Fruit fly (Drosophila melanogaster) whole organism, embryonic: Measurements from ENCODE around the gene CG8135.

Experiments
- B-H2 ChIP-seq: fragments of 200-800 bp; sonication (Bioruptor generic); optimal IDR thresholded peaks from 2 replicates; lab custom pipeline; 2018; ENCODE audit warnings: missing biosample characterization, mild to moderate bottlenecking, missing genetic modification characterization
- Bdp1 ChIP-seq: fragments of 200-800 bp; sonication (Bioruptor generic); optimal IDR thresholded peaks from 3 replicates; lab custom pipeline; 2016; ENCODE audit warnings: missing biosample characterization, missing genetic modification characterization
- CG11398 ChIP-seq: fragments of 200-800 bp; sonication (Bioruptor generic); optimal IDR thresholded peaks from 2 replicates; lab custom pipeline; 2016; ENCODE audit warnings: missing biosample characterization, missing genetic modification characterization
- CG11504 ChIP-seq: fragments of 200-800 bp; sonication (Bioruptor generic); optimal IDR thresholded peaks from 3 replicates; lab custom pipeline; 2019; ENCODE audit warnings: missing biosample characterization, mild to moderate bottlenecking, missing genetic modification characterization, moderate library complexity
- CG11723 ChIP-seq: fragments of 200-800 bp; sonication (Bioruptor generic); optimal IDR thresholded peaks from 2 replicates; lab custom pipeline; 2017; ENCODE audit warnings: missing biosample characterization, mild to moderate bottlenecking, missing genetic modification characterization
- CG12071 ChIP-seq: fragments of 200-800 bp; sonication (Bioruptor generic); optimal IDR thresholded peaks from 3 replicates; lab custom pipeline; 2018; ENCODE audit warnings: missing biosample characterization, mild to moderate bottlenecking, missing genetic modification characterization
- CG13624 ChIP-seq: fragments of 200-800 bp; sonication (Bioruptor generic); optimal IDR thresholded peaks from 2 replicates; lab custom pipeline; 2016; ENCODE audit warnings: missing biosample characterization, missing genetic modification characterization
- CG14014 ChIP-seq: fragments of 200-800 bp; sonication (Bioruptor generic); IDR thresholded peaks from 2 replicates; pipeline ENCODE4 v1.3.6; 2022; ENCODE audit warnings: missing biosample characterization, missing genetic modification characterization
- CG1792 ChIP-seq: fragments of 200-800 bp; sonication (Bioruptor generic); optimal IDR thresholded peaks from 2 replicates; lab custom pipeline; 2016; ENCODE audit warnings: missing biosample characterization, missing genetic modification characterization
- CG18599 ChIP-seq: fragments of 200-800 bp; sonication (Bioruptor generic); optimal IDR thresholded peaks from 3 replicates; lab custom pipeline; 2017; ENCODE audit warnings: missing biosample characterization, missing genetic modification characterization, mild to moderate bottlenecking, moderate library complexity, missing genetic modification reagents
- CG34376 ChIP-seq: fragments of 200-800 bp; sonication (Bioruptor generic); optimal IDR thresholded peaks from 2 replicates; lab custom pipeline; 2018; ENCODE audit warnings: missing biosample characterization, mild to moderate bottlenecking, missing genetic modification characterization
- CG7987 ChIP-seq: fragments of 200-800 bp; sonication (Bioruptor generic); optimal IDR thresholded peaks from 2 replicates; lab custom pipeline; 2018; ENCODE audit warnings: missing biosample characterization, mild to moderate bottlenecking, missing genetic modification characterization, moderate library complexity
- CG8089 ChIP-seq: fragments of 200-800 bp; sonication (Bioruptor generic); optimal IDR thresholded peaks from 3 replicates; lab custom pipeline; 2016; ENCODE audit warnings: missing biosample characterization, missing genetic modification characterization
- CG9437 ChIP-seq: fragments of 200-800 bp; sonication (Bioruptor generic); optimal IDR thresholded peaks from 2 replicates; lab custom pipeline; 2018; ENCODE audit warnings: missing biosample characterization, mild to moderate bottlenecking, missing genetic modification characterization
- CTCF ChIP-seq: fragments of 200-800 bp; sonication (Bioruptor generic); optimal IDR thresholded peaks from 2 replicates; lab custom pipeline; 2017; ENCODE audit warnings: missing biosample characterization, mild to moderate bottlenecking, missing genetic modification characterization, moderate library complexity
- Chrac-16 ChIP-seq: fragments of 200-800 bp; sonication (Bioruptor generic); optimal IDR thresholded peaks from 3 replicates; lab custom pipeline; 2016; ENCODE audit warnings: missing biosample characterization, missing genetic modification characterization
- CkIIα-i1 ChIP-seq: fragments of 200-800 bp; sonication (Bioruptor generic); IDR thresholded peaks from 2 replicates; pipeline ENCODE4 v1.3.6; 2022; ENCODE audit warnings: missing biosample characterization, missing genetic modification characterization
- ERR ChIP-seq: fragments of 200-800 bp; sonication (Bioruptor generic); optimal IDR thresholded peaks from 2 replicates; lab custom pipeline; 2016; ENCODE audit warnings: missing biosample characterization, missing genetic modification characterization
- Elba2 ChIP-seq: fragments of 200-800 bp; sonication (Bioruptor generic); optimal IDR thresholded peaks from 3 replicates; lab custom pipeline; 2016; ENCODE audit warnings: missing biosample characterization, missing genetic modification characterization
- GATAe ChIP-seq: fragments of 200-800 bp; sonication (Bioruptor generic); conservative IDR thresholded peaks from 2 replicates; pipeline ENCODE4 v1.3.6; 2022; ENCODE audit warnings: missing biosample characterization, missing genetic modification characterization
- HHEX ChIP-seq: fragments of 200-800 bp; sonication (Bioruptor generic); optimal IDR thresholded peaks from 3 replicates; lab custom pipeline; 2017; ENCODE audit warnings: missing biosample characterization, mild to moderate bottlenecking, missing genetic modification characterization, missing genetic modification reagents
- Hey ChIP-seq: fragments of 200-800 bp; sonication (Bioruptor generic); optimal IDR thresholded peaks from 3 replicates; lab custom pipeline; 2018; ENCODE audit warnings: missing biosample characterization, mild to moderate bottlenecking, missing genetic modification characterization
- Lhr ChIP-seq: fragments of 200-800 bp; sonication (Bioruptor generic); optimal IDR thresholded peaks from 3 replicates; lab custom pipeline; 2017; ENCODE audit warnings: mild to moderate bottlenecking, missing biosample characterization, missing genetic modification reagents, missing genetic modification characterization
- MBD-R2 ChIP-seq: fragments of 200-800 bp; sonication (Bioruptor generic); IDR thresholded peaks from 2 replicates; pipeline ENCODE4 v1.3.6; 2022; ENCODE audit warnings: missing biosample characterization, missing genetic modification characterization
- NC2β ChIP-seq: fragments of 200-800 bp; sonication (Bioruptor generic); optimal IDR thresholded peaks from 2 replicates; lab custom pipeline; 2016; ENCODE audit warnings: missing biosample characterization, missing genetic modification characterization
- NK7.1 ChIP-seq: fragments of 200-800 bp; sonication (Bioruptor generic); optimal IDR thresholded peaks from 3 replicates; lab custom pipeline; 2016; ENCODE audit warnings: missing biosample characterization, missing genetic modification characterization
- Taf1 ChIP-seq: fragments of 200-800 bp; sonication (Bioruptor generic); IDR thresholded peaks from 2 replicates; pipeline ENCODE4 v1.3.6; 2022; ENCODE audit warnings: missing biosample characterization, missing genetic modification characterization
- Xbp1 ChIP-seq: fragments of 200-800 bp; sonication (Bioruptor generic); optimal IDR thresholded peaks from 3 replicates; lab custom pipeline; 2016; ENCODE audit warnings: missing biosample characterization, mild to moderate bottlenecking, missing genetic modification characterization
- YL-1 ChIP-seq: fragments of 200-800 bp; sonication (Bioruptor generic); optimal IDR thresholded peaks from 3 replicates; lab custom pipeline; 2017; ENCODE audit warnings: missing biosample characterization, mild to moderate bottlenecking, missing genetic modification characterization
- ara ChIP-seq: fragments of 200-800 bp; sonication (Bioruptor generic); IDR thresholded peaks from 2 replicates; pipeline ENCODE4 v1.3.6; 2022; ENCODE audit warnings: missing biosample characterization, missing genetic modification characterization
- ash1 ChIP-seq: fragments of 200-800 bp; sonication (Bioruptor generic); optimal IDR thresholded peaks from 2 replicates; lab custom pipeline; 2018; ENCODE audit warnings: missing biosample characterization, mild to moderate bottlenecking, missing genetic modification characterization
- bowl ChIP-seq: fragments of 200-800 bp; sonication (Bioruptor generic); IDR thresholded peaks from 2 replicates; pipeline ENCODE4 v1.3.6; 2022; ENCODE audit warnings: missing biosample characterization, missing genetic modification characterization
- bsh ChIP-seq, 2 experiments: fragments of 200-800 bp; sonication (Bioruptor generic); optimal IDR thresholded peaks; 2 replicates each; lab custom pipeline; 2017 to 2018; ENCODE audit warnings: mild to moderate bottlenecking in 2 of 2, missing biosample characterization in 2 of 2, missing genetic modification characterization in 2 of 2, moderate library complexity in 1 of 2
- cwo ChIP-seq: fragments of 200-800 bp; sonication (Bioruptor generic); optimal IDR thresholded peaks from 3 replicates; lab custom pipeline; 2017; ENCODE audit warnings: missing biosample characterization, missing genetic modification characterization, mild to moderate bottlenecking, moderate library complexity, missing genetic modification reagents
- gcm ChIP-seq: fragments of 200-800 bp; sonication (Bioruptor generic); optimal IDR thresholded peaks from 2 replicates; lab custom pipeline; 2019; ENCODE audit warnings: missing biosample characterization, mild to moderate bottlenecking, missing genetic modification characterization, moderate library complexity
- gsb-n ChIP-seq: fragments of 200-800 bp; sonication (Bioruptor generic); optimal IDR thresholded peaks from 3 replicates; lab custom pipeline; 2018; ENCODE audit warnings: missing biosample characterization, mild to moderate bottlenecking, missing genetic modification characterization
- her ChIP-seq: fragments of 200-800 bp; sonication (Bioruptor generic); optimal IDR thresholded peaks from 2 replicates; lab custom pipeline; 2016; ENCODE audit warnings: missing biosample characterization, missing genetic modification characterization
- jing ChIP-seq: fragments of 200-800 bp; sonication (Bioruptor generic); optimal IDR thresholded peaks from 2 replicates; lab custom pipeline; 2018; ENCODE audit warnings: missing biosample characterization, mild to moderate bottlenecking, missing genetic modification characterization
- knrl ChIP-seq: fragments of 200-800 bp; sonication (Bioruptor generic); IDR thresholded peaks from 3 replicates; pipeline ENCODE4 v1.3.6; 2022; ENCODE audit warnings: missing biosample characterization, missing genetic modification characterization; ENCODE audit not compliant: partially characterized antibody
- lilli ChIP-seq: fragments of 200-800 bp; sonication (Bioruptor generic); optimal IDR thresholded peaks from 3 replicates; lab custom pipeline; 2016; ENCODE audit warnings: missing biosample characterization, missing genetic modification characterization
- lola ChIP-seq, 3 experiments: fragments of >200 bp in 2 of 3; fragments of 200-800 bp in 1 of 3; sonication (Bioruptor generic) in 1 of 3; optimal IDR thresholded peaks; 2 replicates each; lab custom pipeline; 2017 to 2019; ENCODE audit warnings: missing biosample characterization in 3 of 3, missing genetic modification characterization in 3 of 3, mild to moderate bottlenecking in 1 of 3, moderate library complexity in 1 of 3
- mirr ChIP-seq: fragments of 200-800 bp; sonication (Bioruptor generic); optimal IDR thresholded peaks from 3 replicates; lab custom pipeline; 2018; ENCODE audit warnings: missing biosample characterization, mild to moderate bottlenecking, missing genetic modification characterization
- nerfin-1 ChIP-seq: fragments of 200-800 bp; sonication (Bioruptor generic); optimal IDR thresholded peaks from 3 replicates; lab custom pipeline; 2019; ENCODE audit warnings: missing biosample characterization, mild to moderate bottlenecking, missing genetic modification characterization, moderate library complexity
- peb ChIP-seq: fragments of 200-800 bp; sonication (Bioruptor generic); IDR thresholded peaks from 2 replicates; pipeline ENCODE4 v1.3.6; 2022; ENCODE audit warnings: missing biosample characterization, missing genetic modification characterization
- pfk ChIP-seq: fragments of 200-800 bp; sonication (Bioruptor generic); optimal IDR thresholded peaks from 2 replicates; lab custom pipeline; 2018; ENCODE audit warnings: missing biosample characterization, mild to moderate bottlenecking, missing genetic modification characterization, moderate library complexity
- pzg ChIP-seq: fragments of 200-800 bp; sonication (Bioruptor generic); optimal IDR thresholded peaks from 3 replicates; lab custom pipeline; 2018; ENCODE audit warnings: missing biosample characterization, mild to moderate bottlenecking, missing genetic modification characterization, moderate library complexity
- sd ChIP-seq: fragments of 200-800 bp; sonication (Bioruptor generic); optimal IDR thresholded peaks from 3 replicates; lab custom pipeline; 2018; ENCODE audit warnings: missing biosample characterization, mild to moderate bottlenecking, missing genetic modification characterization, moderate library complexity
- sqz ChIP-seq: fragments of 200-800 bp; sonication (Bioruptor generic); optimal IDR thresholded peaks from 3 replicates; lab custom pipeline; 2018; ENCODE audit warnings: missing biosample characterization, mild to moderate bottlenecking, missing genetic modification characterization
- ssp ChIP-seq: fragments of 200-800 bp; sonication (Bioruptor generic); IDR thresholded peaks from 2 replicates; pipeline ENCODE4 v1.3.6; 2022; ENCODE audit warnings: missing biosample characterization, missing genetic modification characterization
- sug ChIP-seq: fragments of 200-800 bp; optimal IDR thresholded peaks from 2 replicates; lab custom pipeline; 2019; ENCODE audit warnings: missing biosample characterization, mild to moderate bottlenecking, missing genetic modification characterization, moderate library complexity
- tgo ChIP-seq: fragments of 200-800 bp; sonication (Bioruptor generic); IDR thresholded peaks from 3 replicates; pipeline ENCODE4 v1.3.6; 2022; ENCODE audit warnings: missing biosample characterization, missing genetic modification characterization
- wor ChIP-seq: fragments of 200-800 bp; sonication (Bioruptor generic); IDR thresholded peaks from 2 replicates; pipeline ENCODE4 v1.3.6; 2022; ENCODE audit warnings: missing biosample characterization, missing genetic modification characterization

The CG8135 gene

dm6 chr3R:9419300-9419652 is 15.1 kb downstream of the CG8135 start (continued):
- peak; percentile 17 for TF ChIP-seq Xbp1 (GFP tag; lab: Kevin White, UChicago)
- peak; percentile 16 for TF ChIP-seq CG1792
- TF ChIP-seq tgo: no peak
- peak; percentile 28 for TF ChIP-seq CG7987 (GFP tag; lab: Kevin White, UChicago)
- TF ChIP-seq lilli (GFP tag; lab: Kevin White, UChicago): peak; percentile 17
- TF ChIP-seq CG8089 (GFP tag; lab: Kevin White, UChicago): no peak
- TF ChIP-seq peb: no peak
- TF ChIP-seq ERR (GFP tag; lab: Kevin White, UChicago): peak; percentile 22
- peak; percentile 31 for TF ChIP-seq NC2β (GFP tag; lab: Kevin White, UChicago)
- TF ChIP-seq CkIIα-i1 (GFP tag; lab: Robert Waterston, UW): no peak
- no peak for TF ChIP-seq sug (tag; lab: Kevin White, UChicago)
- no peak for TF ChIP-seq ash1 (GFP tag; lab: Kevin White, UChicago)
- peak; percentile 41 for TF ChIP-seq gcm
- no peak for TF ChIP-seq CG11723
- TF ChIP-seq Bdp1: no peak
- peak; percentile 21 for TF ChIP-seq Hey (tag; lab: Kevin White, UChicago)
- no peak for TF ChIP-seq Taf1 (GFP tag; lab: Robert Waterston, UW)
- TF ChIP-seq mirr (GFP tag; lab: Kevin White, UChicago): peak; percentile 77
- no peak for TF ChIP-seq jing
- TF ChIP-seq GATAe (GFP tag; lab: Robert Waterston, UW): no peak
- no peak for TF ChIP-seq YL-1 (GFP tag; lab: Kevin White, UChicago)
- no peak for TF ChIP-seq ssp (GFP tag; lab: Robert Waterston, UW)
- peak; percentile 2 for TF ChIP-seq pfk (GFP tag; lab: Kevin White, UChicago)
- TF ChIP-seq Chrac-16 (GFP tag; lab: Kevin White, UChicago): no peak
- TF ChIP-seq nerfin-1: peak; percentile 79
- peak; percentile 44 for TF ChIP-seq HHEX (GFP tag; lab: Kevin White, UChicago)
- TF ChIP-seq knrl (GFP tag; lab: Robert Waterston, UW): no peak
- TF ChIP-seq Elba2: no peak
- TF ChIP-seq bowl (GFP tag; lab: Robert Waterston, UW): no peak
- TF ChIP-seq cwo (GFP tag; lab: Kevin White, UChicago): peak; percentile 70
- peak in 1 of 2 experiments; percentile 26 for TF ChIP-seq bsh (GFP tag; optimal IDR thresholded peaks at IDR 0.05; lab: Kevin White, UChicago)
- peak; percentile 49 for TF ChIP-seq CG12071 (GFP tag; lab: Kevin White, UChicago)
- no peak for TF ChIP-seq gsb-n (tag; lab: Kevin White, UChicago)
- no peak for TF ChIP-seq pzg (GFP tag; lab: Kevin White, UChicago)
- no peak for TF ChIP-seq CG11398 (GFP tag; lab: Kevin White, UChicago)
- TF ChIP-seq sd (tag; lab: Kevin White, UChicago): peak; percentile 91
- no peak for TF ChIP-seq Lhr (GFP tag; lab: Kevin White, UChicago)
- TF ChIP-seq B-H2 (GFP tag; lab: Kevin White, UChicago): peak; percentile 21
- peak; percentile 72 for TF ChIP-seq CG34376
- TF ChIP-seq sqz (GFP tag; lab: Kevin White, UChicago): peak; percentile 66
- peak; percentile 34 for TF ChIP-seq CG13624 (GFP tag; lab: Kevin White, UChicago)
- no peak for TF ChIP-seq CTCF
- TF ChIP-seq her (GFP tag; lab: Kevin White, UChicago): peak; percentile 61
- TF ChIP-seq CG18599 (GFP tag; lab: Kevin White, UChicago): peak; percentile 24
- TF ChIP-seq CG11504: no peak
- no peak for TF ChIP-seq NK7.1 (GFP tag; lab: Kevin White, UChicago)
- TF ChIP-seq CG9437 (GFP tag; lab: Kevin White, UChicago): peak; percentile 68
- no peak for TF ChIP-seq MBD-R2
- TF ChIP-seq ara (GFP tag; lab: Robert Waterston, UW): no peak
- TF ChIP-seq lola (GFP tag; optimal IDR thresholded peaks at IDR 0.05; lab: Kevin White, UChicago): no peak
- TF ChIP-seq wor (GFP tag; lab: Robert Waterston, UW): no peak
- TF ChIP-seq CG14014: no peak
